Fruit fly (Drosophila melanogaster) whole organism, embryonic: ENCODE data around the gene RpL27A.

Source experiments
- Aef1 ChIP-seq: fragments of 200-800 bp; sonication (Bioruptor generic); IDR thresholded peaks from 3 replicates; pipeline ENCODE4 v1.3.6; 2022; ENCODE audit warnings: missing biosample characterization, missing genetic modification characterization
- Atf-2 ChIP-seq: fragments of 200-800 bp; sonication (Bioruptor generic); optimal IDR thresholded peaks from 2 replicates; lab custom pipeline; 2016; ENCODE audit warnings: missing biosample characterization, missing genetic modification characterization
- Atf6 ChIP-seq: fragments of 200-800 bp; sonication (Bioruptor generic); IDR thresholded peaks from 2 replicates; pipeline ENCODE4 v1.3.6; 2022; ENCODE audit warnings: missing biosample characterization, missing genetic modification characterization
- BEAF-32 ChIP-seq: fragments of 200-800 bp; sonication (Bioruptor generic); optimal IDR thresholded peaks from 3 replicates; lab custom pipeline; 2017; ENCODE audit warnings: missing biosample characterization, missing genetic modification characterization, mild to moderate bottlenecking, moderate library complexity, missing genetic modification reagents
- CG10543 ChIP-seq: fragments of 200-800 bp; sonication (Bioruptor generic); optimal IDR thresholded peaks from 3 replicates; lab custom pipeline; 2017; ENCODE audit warnings: missing biosample characterization, mild to moderate bottlenecking, missing genetic modification characterization, moderate library complexity
- CG11085 ChIP-seq: fragments of 200-800 bp; sonication (Bioruptor generic); IDR thresholded peaks from 2 replicates; pipeline ENCODE4 v1.3.6; 2022; ENCODE audit warnings: missing biosample characterization, missing genetic modification characterization
- CG11093 ChIP-seq: fragments of 200-800 bp; sonication (Bioruptor generic); IDR thresholded peaks from 3 replicates; pipeline ENCODE4 v1.3.6; 2022; ENCODE audit warnings: missing biosample characterization, missing genetic modification characterization
- CG11695 ChIP-seq: fragments of 200-800 bp; sonication (Bioruptor generic); IDR thresholded peaks from 3 replicates; pipeline ENCODE4 v1.3.6; 2022; ENCODE audit warnings: missing biosample characterization, missing genetic modification characterization
- CG12659 ChIP-seq: fragments of 200-800 bp; sonication (Bioruptor generic); optimal IDR thresholded peaks from 3 replicates; lab custom pipeline; 2017; ENCODE audit warnings: mild to moderate bottlenecking, missing biosample characterization, missing genetic modification reagents, missing genetic modification characterization
- CG13123 ChIP-seq: fragments of 200-800 bp; sonication (Bioruptor generic); optimal IDR thresholded peaks from 2 replicates; lab custom pipeline; 2016; ENCODE audit warnings: missing biosample characterization, missing genetic modification characterization
- CG18599 ChIP-seq: fragments of 200-800 bp; sonication (Bioruptor generic); optimal IDR thresholded peaks from 3 replicates; lab custom pipeline; 2017; ENCODE audit warnings: missing biosample characterization, missing genetic modification characterization, mild to moderate bottlenecking, moderate library complexity, missing genetic modification reagents
- CG2678 ChIP-seq: fragments of 200-800 bp; sonication (Bioruptor generic); optimal IDR thresholded peaks from 3 replicates; lab custom pipeline; 2019; ENCODE audit warnings: missing biosample characterization, mild to moderate bottlenecking, missing genetic modification characterization, moderate library complexity
- CG3163 ChIP-seq: fragments of 200-800 bp; sonication (Bioruptor generic); optimal IDR thresholded peaks from 3 replicates; lab custom pipeline; 2016; ENCODE audit warnings: missing biosample characterization, missing genetic modification characterization
- CG32767 ChIP-seq: fragments of 200-800 bp; sonication (Bioruptor generic); IDR thresholded peaks from 2 replicates; pipeline ENCODE4 v1.3.6; 2022; ENCODE audit warnings: missing biosample characterization, missing genetic modification characterization
- CG4282 ChIP-seq: fragments of 200-800 bp; sonication (Bioruptor generic); optimal IDR thresholded peaks from 2 replicates; lab custom pipeline; 2016; ENCODE audit warnings: missing biosample characterization, missing genetic modification characterization
- CG6254 ChIP-seq: fragments of 200-800 bp; sonication (Bioruptor generic); optimal IDR thresholded peaks from 3 replicates; lab custom pipeline; 2017; ENCODE audit warnings: mild to moderate bottlenecking, missing biosample characterization, missing genetic modification reagents, missing genetic modification characterization
- CG9609 ChIP-seq: fragments of 200-800 bp; sonication (Bioruptor generic); optimal IDR thresholded peaks from 3 replicates; lab custom pipeline; 2016; ENCODE audit warnings: missing biosample characterization, missing genetic modification characterization
- CG9727 ChIP-seq: fragments of 200-800 bp; sonication (Bioruptor generic); optimal IDR thresholded peaks from 3 replicates; lab custom pipeline; 2017; ENCODE audit warnings: missing biosample characterization, mild to moderate bottlenecking, missing genetic modification characterization
- Chrac-16 ChIP-seq: fragments of 200-800 bp; sonication (Bioruptor generic); optimal IDR thresholded peaks from 3 replicates; lab custom pipeline; 2016; ENCODE audit warnings: missing biosample characterization, missing genetic modification characterization
- Dbx ChIP-seq: fragments of 200-800 bp; sonication (Bioruptor generic); IDR thresholded peaks from 3 replicates; pipeline ENCODE4 v1.3.6; 2022; ENCODE audit warnings: missing biosample characterization, missing genetic modification characterization
- E2f1 ChIP-seq: fragments of 200-800 bp; sonication (Bioruptor generic); IDR thresholded peaks from 2 replicates; pipeline ENCODE4 v1.3.6; 2022; ENCODE audit warnings: missing biosample characterization, missing genetic modification characterization
- ERR ChIP-seq: fragments of 200-800 bp; sonication (Bioruptor generic); optimal IDR thresholded peaks from 2 replicates; lab custom pipeline; 2016; ENCODE audit warnings: missing biosample characterization, missing genetic modification characterization
- Hsf ChIP-seq: fragments of 200-800 bp; sonication (Bioruptor generic); optimal IDR thresholded peaks from 3 replicates; lab custom pipeline; 2016; ENCODE audit warnings: missing biosample characterization, missing genetic modification characterization
- Lim3 ChIP-seq: fragments of 200-800 bp; sonication (Bioruptor generic); IDR thresholded peaks from 2 replicates; pipeline ENCODE4 v1.3.6; 2022; ENCODE audit warnings: missing biosample characterization, missing genetic modification characterization
- NC2α ChIP-seq: fragments of 200-800 bp; sonication (Bioruptor generic); optimal IDR thresholded peaks from 2 replicates; lab custom pipeline; 2016; ENCODE audit warnings: missing biosample characterization, missing genetic modification characterization
- Neu2 ChIP-seq: fragments of 200-800 bp; sonication (Bioruptor generic); optimal IDR thresholded peaks from 3 replicates; lab custom pipeline; 2016; ENCODE audit warnings: missing biosample characterization, missing genetic modification characterization, borderline replicate concordance
- PHDP ChIP-seq: fragments of 200-800 bp; sonication (Bioruptor generic); optimal IDR thresholded peaks from 3 replicates; lab custom pipeline; 2018; ENCODE audit warnings: missing biosample characterization, mild to moderate bottlenecking, missing genetic modification characterization, moderate library complexity
- Sox100B ChIP-seq: fragments of 200-800 bp; sonication (Bioruptor generic); optimal IDR thresholded peaks from 3 replicates; lab custom pipeline; 2018; ENCODE audit warnings: missing biosample characterization, mild to moderate bottlenecking, missing genetic modification characterization
- Sox102F ChIP-seq: fragments of 200-800 bp; sonication (Bioruptor generic); optimal IDR thresholded peaks from 2 replicates; lab custom pipeline; 2018; ENCODE audit warnings: missing biosample characterization, mild to moderate bottlenecking, missing genetic modification characterization, moderate library complexity
- Spps ChIP-seq: fragments of 200-800 bp; sonication (Bioruptor generic); optimal IDR thresholded peaks from 2 replicates; lab custom pipeline; 2018; ENCODE audit warnings: missing biosample characterization, mild to moderate bottlenecking, missing genetic modification characterization
- Sry-β ChIP-seq: fragments of 200-800 bp; sonication (Bioruptor generic); optimal IDR thresholded peaks from 2 replicates; lab custom pipeline; 2018; ENCODE audit warnings: missing biosample characterization, mild to moderate bottlenecking, missing genetic modification characterization, moderate library complexity
- TFAM ChIP-seq: fragments of 200-800 bp; sonication (Bioruptor generic); optimal IDR thresholded peaks from 2 replicates; lab custom pipeline; 2017; ENCODE audit warnings: missing biosample characterization, missing genetic modification characterization, inconsistent platforms
- ap ChIP-seq: fragments of 200-800 bp; sonication (Bioruptor generic); IDR thresholded peaks from 2 replicates; pipeline ENCODE4 v1.3.6; 2022; ENCODE audit warnings: missing biosample characterization, missing genetic modification characterization
- chif ChIP-seq, 2 experiments: fragments of 200-800 bp; sonication (Bioruptor generic); optimal IDR thresholded peaks; 3 replicates each; lab custom pipeline; 2016; ENCODE audit warnings: missing biosample characterization in 2 of 2, missing genetic modification characterization in 2 of 2
- corto ChIP-seq: fragments of 200-800 bp; sonication (Bioruptor generic); optimal IDR thresholded peaks from 2 replicates; lab custom pipeline; 2016; ENCODE audit warnings: missing biosample characterization, mild to moderate bottlenecking, missing genetic modification characterization, moderate library complexity
- cwo ChIP-seq: fragments of 200-800 bp; sonication (Bioruptor generic); optimal IDR thresholded peaks from 3 replicates; lab custom pipeline; 2017; ENCODE audit warnings: missing biosample characterization, missing genetic modification characterization, mild to moderate bottlenecking, moderate library complexity, missing genetic modification reagents
- dati ChIP-seq: fragments of 200-800 bp; sonication (Bioruptor generic); IDR thresholded peaks from 2 replicates; pipeline ENCODE4 v1.3.6; 2022; ENCODE audit warnings: missing biosample characterization, missing genetic modification characterization
- exex ChIP-seq: fragments of 200-800 bp; sonication (Bioruptor generic); optimal IDR thresholded peaks from 4 replicates; lab custom pipeline; 2018; ENCODE audit warnings: missing biosample characterization, mild to moderate bottlenecking, missing genetic modification characterization, moderate library complexity
- insv ChIP-seq, 2 experiments: fragments of 200-800 bp; sonication (Bioruptor generic); optimal IDR thresholded peaks; 3 replicates each; lab custom pipeline; 2016 to 2018; ENCODE audit warnings: missing biosample characterization in 2 of 2, missing genetic modification characterization in 2 of 2
- phol ChIP-seq: fragments of 200-800 bp; sonication (Bioruptor generic); optimal IDR thresholded peaks from 3 replicates; lab custom pipeline; 2018; ENCODE audit warnings: missing biosample characterization, mild to moderate bottlenecking, missing genetic modification characterization, moderate library complexity
- pros ChIP-seq: fragments of 200-800 bp; sonication (Bioruptor generic); optimal IDR thresholded peaks from 3 replicates; lab custom pipeline; 2019; ENCODE audit warnings: missing biosample characterization, mild to moderate bottlenecking, missing genetic modification characterization, moderate library complexity
- repo ChIP-seq: fragments of 200-800 bp; sonication (Bioruptor generic); optimal IDR thresholded peaks from 2 replicates; lab custom pipeline; 2016; ENCODE audit warnings: missing biosample characterization, missing genetic modification characterization
- run ChIP-seq: fragments of 200-800 bp; sonication (Bioruptor generic); optimal IDR thresholded peaks from 3 replicates; lab custom pipeline; 2018; ENCODE audit warnings: missing biosample characterization, mild to moderate bottlenecking, missing genetic modification characterization
- slbo ChIP-seq: fragments of 200-800 bp; sonication (Bioruptor generic); IDR thresholded peaks from 2 replicates; pipeline ENCODE4 v1.3.6; 2022; ENCODE audit warnings: missing biosample characterization, missing genetic modification characterization
- slp2 ChIP-seq: fragments of 200-800 bp; sonication (Bioruptor generic); optimal IDR thresholded peaks from 2 replicates; lab custom pipeline; 2016; ENCODE audit warnings: missing biosample characterization, missing genetic modification characterization
- sqz ChIP-seq: fragments of 200-800 bp; sonication (Bioruptor generic); optimal IDR thresholded peaks from 3 replicates; lab custom pipeline; 2018; ENCODE audit warnings: missing biosample characterization, mild to moderate bottlenecking, missing genetic modification characterization
- tgo ChIP-seq: fragments of 200-800 bp; sonication (Bioruptor generic); IDR thresholded peaks from 3 replicates; pipeline ENCODE4 v1.3.6; 2022; ENCODE audit warnings: missing biosample characterization, missing genetic modification characterization
- trh ChIP-seq: fragments of 200-800 bp; sonication (Bioruptor generic); optimal IDR thresholded peaks from 2 replicates; lab custom pipeline; 2016; ENCODE audit warnings: missing biosample characterization, missing genetic modification characterization
- wek ChIP-seq: fragments of 200-800 bp; sonication (Bioruptor generic); optimal IDR thresholded peaks from 3 replicates; lab custom pipeline; 2018; ENCODE audit warnings: missing biosample characterization, mild to moderate bottlenecking, missing genetic modification characterization, moderate library complexity
- yki ChIP-seq: fragments of >200 bp; optimal IDR thresholded peaks from 3 replicates; lab custom pipeline; 2018
- zfh2 ChIP-seq: fragments of 200-800 bp; sonication (Bioruptor generic); optimal IDR thresholded peaks from 2 replicates; lab custom pipeline; 2016; ENCODE audit warnings: missing biosample characterization, missing genetic modification characterization

The RpL27A gene

dm6 chr2L:4448582-4449016 is 9.6 kb downstream of the RpL27A start, which contains the start of gene MFS18 (continued):
- TF ChIP-seq Atf-2 (peak; percentile 95), cwo (GFP tag; lab: Kevin White, UChicago) (peak; percentile 98), Neu2 (peak; percentile 81), TFAM (GFP tag; lab: Kevin White, UChicago) (peak; percentile 94), ERR (GFP tag; lab: Kevin White, UChicago) (peak; percentile 57), chif (GFP tag; optimal IDR thresholded peaks at IDR 0.05; lab: Kevin White, UChicago) (peak; percentile 80 to 86), yki (lab: Kevin White, UChicago) (no peak), Chrac-16 (GFP tag; lab: Kevin White, UChicago) (peak; percentile 97), repo (peak; percentile 91), tgo (GFP tag; lab: Robert Waterston, UW) (peak; percentile 99), Sry-β (GFP tag; lab: Kevin White, UChicago) (peak; percentile 71), CG3163 (GFP tag; lab: Kevin White, UChicago) (peak; percentile 16), CG4282 (no peak), CG9609 (GFP tag; lab: Kevin White, UChicago) (peak; percentile 69), sqz (no peak), BEAF-32 (GFP tag; lab: Kevin White, UChicago) (peak; percentile 49), CG18599 (peak; percentile 99), Sox102F (GFP tag; lab: Kevin White, UChicago) (peak; percentile 97), ap (GFP tag; lab: Robert Waterston, UW) (peak; percentile 98), NC2α (GFP tag; lab: Kevin White, UChicago) (peak; percentile 66), Aef1 (GFP tag; lab: Robert Waterston, UW) (peak; percentile 98), Dbx (GFP tag; lab: Robert Waterston, UW) (peak; percentile 98), Spps (tag; lab: Kevin White, UChicago) (peak; percentile 100), pros (GFP tag; lab: Kevin White, UChicago) (no peak), CG11093 (GFP tag; lab: Robert Waterston, UW) (peak; percentile 98), dati (peak; percentile 97), Atf6 (GFP tag; lab: Robert Waterston, UW) (peak; percentile 99), run (tag; lab: Kevin White, UChicago) (peak; percentile 93), CG2678 (tag; lab: Kevin White, UChicago) (peak; percentile 99), CG10543 (peak; percentile 81), phol (tag; lab: Kevin White, UChicago) (peak; percentile 99), zfh2 (GFP tag; lab: Kevin White, UChicago) (peak; percentile 84), CG13123 (GFP tag; lab: Kevin White, UChicago) (peak; percentile 93), slbo (GFP tag; lab: Robert Waterston, UW) (peak; percentile 99), corto (GFP tag; lab: Kevin White, UChicago) (no peak), CG6254 (GFP tag; lab: Kevin White, UChicago) (peak; percentile 97), CG11085 (GFP tag; lab: Robert Waterston, UW) (peak; percentile 98), CG12659 (peak; percentile 97), trh (peak; percentile 92), CG32767 (GFP tag; lab: Robert Waterston, UW) (peak; percentile 99), E2f1 (GFP tag; lab: Robert Waterston, UW) (peak; percentile 99), slp2 (peak; percentile 65), CG11695 (GFP tag; lab: Robert Waterston, UW) (peak; percentile 100), Sox100B (GFP tag; lab: Kevin White, UChicago) (peak; percentile 97), Hsf (GFP tag; lab: Kevin White, UChicago) (peak; percentile 94), insv (GFP tag; optimal IDR thresholded peaks at IDR 0.05; lab: Kevin White, UChicago) (peak in 1 of 2 experiments; percentile 54), wek (peak; percentile 80), PHDP (tag; lab: Kevin White, UChicago) (peak; percentile 96), Lim3 (GFP tag; lab: Robert Waterston, UW) (peak; percentile 93), exex (tag; lab: Kevin White, UChicago) (peak; percentile 90), CG9727 (GFP tag; lab: Kevin White, UChicago) (peak; percentile 99)
